Worm (Caenorhabditis elegans) whole organism, L4/young adult: ENCODE measurements around the gene nas-19.

Source experiments
- dao-5 ChIP-seq: sonication (generic microtip); optimal IDR thresholded peaks from 2 replicates; lab custom pipeline; 2016; ENCODE audit warnings: missing genotype, missing genetic modification characterization, moderate library complexity, missing compliant biosample characterization
- him-1 ChIP-seq: sonication (generic microtip); optimal IDR thresholded peaks from 2 replicates; lab custom pipeline; 2016; ENCODE audit warnings: missing genotype, missing genetic modification reagents, missing genetic modification characterization, missing compliant biosample characterization

ce11 chrV:11375150-11375792, 27.2 kb downstream of the nas-19 start, which contains the start of gene cnb-1:
- TF ChIP-seq him-1 (tag; lab: Kevin White, UChicago) (peak; percentile 79), dao-5 (tag; lab: Kevin White, UChicago) (no peak)
